Fruit fly (Drosophila melanogaster) whole organism, larva: ENCODE measurements around the gene rt.
A peak's percentile ranks its signal among the peaks of the same experiment; 100 is the strongest.
"Not testable (repeated sequence)": the region's sequence is repeated elsewhere in the genome, so short reads cannot be mapped to it uniquely, and the experiment has no call there.

ENCODE experiments used
- noc ChIP-seq: fragments of 200-800 bp; sonication (Bioruptor generic); optimal IDR thresholded peaks from 3 replicates; lab custom pipeline; 2019; ENCODE audit warnings: missing biosample characterization, mild to moderate bottlenecking, missing genetic modification characterization, moderate library complexity

The rt gene

DNA sequence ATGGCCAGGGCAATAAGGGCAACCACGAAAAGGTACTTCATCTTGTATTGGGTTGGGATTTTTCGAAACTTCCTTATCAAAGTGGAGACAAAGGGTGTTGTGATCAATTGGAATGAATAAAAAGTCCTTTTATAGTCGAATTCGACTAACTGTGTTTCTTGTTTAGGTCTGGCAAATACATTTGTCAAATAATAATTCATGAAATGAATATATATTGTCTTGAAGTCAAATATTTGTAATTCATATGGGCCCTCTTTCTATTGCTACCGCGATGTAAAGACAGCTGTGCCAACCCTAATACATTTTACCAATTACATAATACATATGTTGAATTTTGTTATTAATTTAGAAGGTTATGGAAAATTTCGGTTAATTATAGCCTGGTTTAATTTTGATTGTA lies 10.2 kb downstream of the rt start, which contains the start of gene CG33271:
TSS of gene CG33271 (minus strand) at position 101 of the 400 bp plus-strand sequence.
- TF ChIP-seq noc (tag; lab: Kevin White, UChicago) = no peak

DNA sequence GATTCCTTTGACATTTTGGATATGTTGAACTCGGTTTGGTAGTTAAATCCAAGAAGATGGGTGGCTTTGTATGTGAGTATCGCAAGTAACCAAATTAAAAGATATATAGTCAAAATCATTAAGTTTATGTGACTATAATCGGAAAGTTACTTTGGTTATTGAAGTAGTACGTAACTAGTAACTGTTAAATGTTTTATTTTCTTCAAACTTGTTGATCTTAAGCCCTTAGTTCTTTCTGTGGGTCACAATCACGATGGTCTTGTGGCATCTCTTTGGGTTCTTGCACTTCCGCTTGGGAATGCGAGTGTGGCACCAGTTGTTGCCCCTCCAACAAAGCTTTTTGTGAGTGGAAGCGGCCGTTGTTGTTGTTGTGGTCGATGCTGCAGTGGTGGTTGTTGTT lies 10.6 kb downstream of the rt start, which contains the start of gene CG33489:
TSS of gene CG33489 (minus strand) at position 101 of the 400 bp plus-strand sequence.
- TF ChIP-seq noc (tag; lab: Kevin White, UChicago) = not testable (repeated sequence)

DNA sequence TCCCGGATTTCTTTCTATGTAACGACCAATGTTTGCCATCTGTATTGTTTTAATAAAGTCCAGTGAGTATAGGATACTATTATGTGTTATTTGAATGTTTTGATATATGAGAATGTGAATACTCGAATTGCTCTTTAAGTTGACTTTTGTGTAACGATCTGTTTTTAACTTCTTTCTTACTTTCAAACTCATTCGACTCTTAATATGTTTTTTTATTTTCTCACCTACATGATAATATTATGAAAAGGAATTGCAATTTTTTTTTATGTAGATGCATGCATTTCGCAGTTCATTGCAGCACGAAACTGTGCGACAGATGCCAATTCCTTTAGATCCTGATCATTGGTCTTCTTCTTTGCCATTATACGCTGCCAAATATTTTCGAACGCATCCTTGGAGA lies 13.0 kb downstream of the rt start, which contains the start of gene CG33490:
TSS of gene CG33490 (minus strand) at position 101 of the 400 bp plus-strand sequence.
- no peak for TF ChIP-seq noc (tag; lab: Kevin White, UChicago)

DNA sequence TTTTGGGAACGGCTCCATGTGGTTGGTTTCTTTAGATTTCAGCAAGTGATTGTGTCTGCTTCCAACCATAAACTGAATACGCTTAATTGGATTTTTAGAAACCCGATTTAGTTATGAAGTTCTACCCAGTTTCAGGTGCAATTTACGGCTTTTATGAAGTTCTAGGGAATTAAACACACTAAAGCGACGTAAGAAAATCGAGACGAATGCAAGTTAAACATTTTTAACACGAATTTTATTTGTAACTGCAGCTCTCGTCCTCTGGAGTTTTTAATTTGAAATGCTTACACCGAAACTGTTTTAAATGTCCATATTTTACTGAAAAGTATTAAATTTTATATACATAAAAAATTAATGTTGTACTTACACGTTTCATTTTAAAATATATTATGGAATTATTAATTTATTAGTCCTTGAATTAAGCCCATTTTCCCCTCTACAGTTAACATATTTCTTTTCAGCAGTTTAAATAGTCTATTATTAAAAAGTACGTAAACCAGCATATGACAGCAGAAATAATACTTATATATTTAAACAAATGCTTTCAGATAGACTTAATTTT lies 23.5 kb downstream of the rt start, which contains the start of the genes CG46412 and CG33267:
TSS of gene CG46412 (minus strand) at position 101 of the 562 bp plus-strand sequence.
TSS of gene CG33267 (plus strand) at position 512 of the 562 bp plus-strand sequence.
- no peak for TF ChIP-seq noc (tag; lab: Kevin White, UChicago)

DNA sequence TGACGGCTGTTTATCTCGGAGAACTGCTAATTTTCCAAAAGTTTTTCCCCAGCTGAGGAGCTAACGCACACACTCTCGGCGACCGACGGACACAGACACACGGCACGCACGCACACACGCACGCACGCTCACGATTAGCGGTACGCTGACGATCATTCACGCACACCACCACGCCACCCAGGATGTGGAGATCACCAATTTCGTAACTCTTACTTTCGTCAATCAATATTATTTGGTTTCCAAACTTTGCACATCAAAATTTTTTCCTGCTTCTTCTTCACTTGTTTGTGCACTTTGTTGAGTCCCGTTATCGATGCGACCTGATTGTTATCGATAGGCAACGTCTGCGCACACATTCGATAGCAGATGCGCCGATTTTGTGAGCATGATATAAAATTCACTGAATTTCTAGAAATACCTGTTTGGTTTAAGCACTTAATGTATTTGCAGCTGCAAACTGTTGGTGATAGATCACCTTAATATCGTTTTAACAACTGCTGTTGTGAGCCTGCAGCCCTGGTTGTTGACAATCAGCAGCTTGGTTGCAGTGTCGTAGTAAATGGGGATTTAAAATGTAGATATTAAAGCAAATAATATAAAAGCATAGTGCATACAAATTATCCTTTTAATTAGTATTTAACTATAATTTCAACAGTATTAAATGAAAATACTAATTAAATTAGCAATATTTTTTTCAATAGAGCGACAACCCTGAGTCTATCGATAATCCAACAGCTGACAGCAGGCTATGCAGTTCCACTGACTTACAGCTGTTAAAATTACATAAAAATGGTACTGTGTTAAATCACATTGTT lies 25.4 kb downstream of the rt start, which contains the start of the genes CG7394 and Mob2:
TSS of gene CG7394 (plus strand) at position 51 of the 815 bp plus-strand sequence.
TSS of gene Mob2 (minus strand) at position 288 of the 815 bp plus-strand sequence.
- TF ChIP-seq noc (tag; lab: Kevin White, UChicago) = peak; percentile 88

DNA sequence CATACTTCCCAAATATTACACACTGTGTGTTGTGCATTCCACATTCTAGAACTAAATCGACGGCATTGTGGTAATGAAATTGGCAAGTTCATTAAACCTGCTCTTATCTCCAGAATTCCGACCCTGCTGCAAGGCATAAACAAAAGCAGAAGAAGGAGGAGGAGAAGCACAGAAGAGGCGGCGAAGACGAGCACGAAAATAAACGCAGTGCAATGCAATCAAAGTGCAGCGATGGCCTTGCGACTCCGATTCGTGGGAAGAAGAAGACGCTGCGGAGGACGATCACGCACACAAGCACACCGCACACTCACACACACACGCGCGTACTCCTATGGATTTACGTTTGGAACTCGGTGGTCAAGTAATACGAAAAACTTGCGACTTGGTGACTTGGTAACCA lies 26.7 kb downstream of the rt start:
- TF ChIP-seq noc (tag; lab: Kevin White, UChicago) = no peak

DNA sequence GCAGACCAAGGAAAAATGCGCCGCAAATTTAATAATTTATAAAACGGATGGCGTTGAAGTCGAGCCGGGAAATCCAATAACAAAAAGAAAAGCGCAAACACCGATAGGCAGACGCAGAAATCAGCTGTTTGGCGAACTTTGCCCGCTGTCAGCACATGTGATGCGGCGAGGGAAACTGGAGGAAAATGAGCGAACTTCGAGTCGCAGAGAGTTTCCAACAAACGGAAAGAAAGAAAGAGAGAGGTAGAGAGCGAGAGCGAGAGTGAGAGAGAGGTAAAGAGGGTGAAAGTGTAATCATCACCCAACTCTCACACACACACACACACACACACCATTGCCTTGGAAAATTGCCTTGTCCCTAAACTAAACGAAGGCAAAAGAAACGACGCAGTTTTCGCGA lies 30.4 kb downstream of the rt start:
- no peak for TF ChIP-seq noc (tag; lab: Kevin White, UChicago)

DNA sequence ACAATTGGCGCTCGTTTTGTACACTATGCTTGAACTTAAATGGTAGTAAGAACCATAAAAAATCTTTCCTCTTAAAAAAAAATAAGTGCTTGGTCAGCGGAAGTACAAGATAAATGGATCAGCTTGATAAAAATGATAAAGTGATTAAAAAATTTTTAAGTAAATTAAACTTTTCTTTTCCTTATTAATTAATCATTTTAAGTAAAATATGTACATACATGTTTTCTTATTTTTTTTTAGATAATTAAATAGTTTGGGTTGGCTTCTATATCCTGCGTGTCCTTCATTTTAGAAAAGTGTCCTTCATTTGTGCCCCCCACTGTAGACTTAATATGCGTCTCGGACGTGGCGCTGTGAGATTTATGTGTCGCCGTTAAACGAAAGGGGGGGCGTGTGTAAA lies 30.9 kb downstream of the rt start:
- peak; percentile 41 for TF ChIP-seq noc (tag; lab: Kevin White, UChicago)

DNA sequence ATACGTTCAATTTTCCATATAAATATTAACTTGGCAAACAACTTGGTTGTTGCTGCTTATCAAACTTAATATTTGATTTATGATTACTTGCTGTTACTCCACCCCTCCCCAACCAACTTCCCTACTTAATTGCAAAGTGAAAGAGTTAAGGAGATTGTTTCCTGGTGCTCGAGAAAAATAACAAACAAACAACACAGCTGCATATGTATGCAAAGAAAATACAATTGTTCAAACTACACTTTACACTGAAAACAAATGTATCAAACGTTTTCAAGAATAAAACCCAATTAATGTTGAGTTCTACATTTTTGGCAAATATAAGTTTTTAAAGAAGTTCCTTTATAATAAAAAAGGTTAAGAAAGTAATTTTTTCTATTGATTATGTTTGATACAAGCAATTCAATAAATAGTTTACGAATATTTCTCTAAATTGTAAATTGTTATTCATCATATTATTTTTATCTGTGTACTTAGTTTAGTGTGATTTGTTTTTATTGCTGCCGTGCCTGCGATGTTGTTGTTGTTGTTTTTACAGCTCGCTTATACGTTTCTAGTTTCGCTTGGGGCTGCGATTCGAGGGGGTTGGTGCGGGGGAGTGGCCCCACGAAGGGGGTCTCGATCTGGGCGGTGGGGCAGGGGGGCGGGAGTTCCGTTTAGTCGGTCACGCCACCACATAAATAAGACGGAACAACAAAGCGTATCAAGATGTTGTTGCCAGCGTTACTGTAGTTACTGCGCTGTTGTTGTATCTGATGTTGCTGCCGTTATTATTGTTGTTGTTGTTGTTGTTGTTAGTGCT lies 31.7 kb downstream of the rt start:
- TF ChIP-seq noc (tag; lab: Kevin White, UChicago) = peak; percentile 47

DNA sequence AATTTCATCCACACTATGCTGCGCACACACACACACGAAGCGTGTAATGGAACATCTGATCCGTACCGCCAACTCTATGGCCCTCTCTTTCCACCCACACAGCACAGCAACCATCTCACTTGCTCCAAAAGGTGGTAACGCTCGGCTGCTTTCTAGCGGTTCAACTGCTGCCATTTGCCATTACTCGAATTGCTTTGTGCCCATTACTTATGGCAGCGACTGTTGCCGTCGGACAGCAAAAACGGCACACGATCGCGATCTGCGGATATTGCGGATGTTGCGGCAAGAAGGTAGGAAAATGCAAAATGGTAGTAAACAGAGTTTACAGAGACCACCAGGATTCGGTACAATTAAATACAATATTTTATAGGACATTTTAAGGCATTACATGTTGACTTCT lies 32.8 kb downstream of the rt start:
- no peak for TF ChIP-seq noc (tag; lab: Kevin White, UChicago)

DNA sequence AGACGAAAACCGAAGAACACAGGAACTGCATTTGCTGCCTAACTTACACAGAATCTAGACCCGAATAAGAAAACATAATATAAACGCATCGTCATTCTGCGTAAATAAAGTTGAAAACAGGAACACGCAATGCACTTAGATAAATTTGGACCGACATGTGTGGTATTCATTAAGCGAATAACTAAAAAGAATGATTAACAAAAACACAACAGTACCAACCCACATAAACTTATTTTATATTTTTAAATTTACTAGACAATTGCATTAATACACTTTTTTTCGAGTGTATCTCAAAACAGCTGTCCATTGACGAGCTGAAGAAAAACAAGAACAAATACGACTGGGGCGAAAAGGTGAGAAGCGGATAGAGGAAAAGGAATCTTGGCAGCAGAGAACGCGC lies 33.2 kb downstream of the rt start:
- no peak for TF ChIP-seq noc (tag; lab: Kevin White, UChicago)

DNA sequence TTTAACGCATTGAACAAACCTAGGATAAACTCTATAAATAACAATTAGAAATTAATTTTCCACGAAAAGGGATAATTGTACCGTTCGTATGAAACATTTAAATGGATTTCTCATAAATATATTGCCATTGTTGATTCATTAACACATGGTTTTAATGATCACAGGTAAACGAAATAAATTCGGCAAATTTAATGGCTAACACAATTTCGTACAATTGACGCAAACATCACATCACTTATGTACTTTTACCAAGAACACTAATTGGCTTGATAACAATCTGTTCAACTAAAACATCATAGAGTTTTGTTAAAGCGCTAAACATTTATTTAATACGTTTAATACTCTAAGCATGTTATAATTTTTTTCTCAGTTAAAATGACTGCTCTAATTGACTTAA lies 33.9 kb downstream of the rt start:
- TF ChIP-seq noc (tag; lab: Kevin White, UChicago) = no peak

DNA sequence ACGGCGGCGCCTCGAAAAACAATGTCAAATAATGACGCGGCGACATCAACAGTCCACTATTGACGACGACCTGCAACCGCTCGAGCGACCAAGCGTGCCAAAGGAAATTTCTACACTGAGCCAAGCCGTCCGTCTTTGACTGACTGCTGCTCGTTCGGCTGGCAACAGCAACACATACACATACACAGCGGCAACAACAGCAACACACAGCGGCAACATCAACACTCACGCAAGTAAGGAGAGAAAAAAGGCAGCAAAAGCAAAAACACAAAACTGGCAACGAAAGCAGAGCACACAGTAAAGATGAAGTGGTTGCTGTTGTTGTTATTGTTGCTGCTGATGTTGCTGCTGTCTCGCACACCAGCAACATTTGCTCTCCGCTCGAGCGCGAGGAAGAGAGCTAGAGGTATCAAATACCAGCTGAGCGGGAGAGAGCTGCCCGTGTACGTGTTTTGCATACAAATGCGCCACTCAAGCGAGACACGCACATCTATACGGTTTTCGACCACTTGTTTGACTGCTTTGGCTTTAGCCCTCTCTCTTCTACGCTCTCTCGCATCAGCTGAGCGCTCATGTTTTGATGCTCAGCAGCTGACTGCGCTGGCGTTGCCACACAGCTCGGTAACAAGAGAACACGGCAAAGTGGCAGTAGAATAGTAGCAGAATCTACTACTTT lies 34.4 kb downstream of the rt start:
- TF ChIP-seq noc (tag; lab: Kevin White, UChicago) = peak; percentile 29

DNA sequence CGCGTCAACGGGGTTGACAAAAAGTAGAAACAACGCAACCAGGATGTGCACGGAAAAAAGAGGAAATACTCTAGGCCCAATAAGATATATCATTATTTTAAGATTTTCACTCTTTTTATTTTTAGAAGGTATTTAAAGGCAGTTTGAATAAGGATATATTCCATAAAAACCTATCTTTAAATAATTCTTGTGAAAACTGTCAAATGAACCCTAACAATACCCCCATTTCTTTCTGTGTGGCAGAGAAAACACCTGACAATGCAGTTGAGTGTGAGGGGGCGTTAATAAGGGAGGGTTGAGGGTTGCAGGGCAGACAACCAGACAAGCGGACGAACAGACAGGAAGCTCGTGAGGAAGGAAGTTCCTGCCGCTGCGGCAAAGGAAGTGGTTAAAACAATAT lies 35.6 kb downstream of the rt start:
- TF ChIP-seq noc (tag; lab: Kevin White, UChicago) = no peak
